Worm (Caenorhabditis elegans): ENCODE results near the gene eif-1.A.

eif-1.A gene

ce11 chrIV:4795111-4795510 lies 15.6 kb upstream of the eif-1.A start:
- TF ChIP-seq eyg-1 (tag; optimal IDR thresholded peaks at IDR 0.05) (no peak), lin-11 (tag; optimal IDR thresholded peaks at IDR 0.05) (no peak), ceh-30 (tag; optimal IDR thresholded peaks at IDR 0.05) (no peak), ceh-34 (tag; optimal IDR thresholded peaks at IDR 0.05) (no peak), pqm-1 (tag; optimal IDR thresholded peaks at IDR 0.05) (no peak), ceh-22 (tag; optimal IDR thresholded peaks at IDR 0.05) (no peak), sox-4 (tag; optimal IDR thresholded peaks at IDR 0.05) (no peak), pha-4 (tag; optimal IDR thresholded peaks at IDR 0.05) (no peak), nfya-1 (tag; optimal IDR thresholded peaks at IDR 0.05) (no peak), C08G9.2 (tag; optimal IDR thresholded peaks at IDR 0.05) (no peak), T23F11.4 (GFP tag; optimal IDR thresholded peaks at IDR 0.05) (no peak), ets-4 (tag; optimal IDR thresholded peaks at IDR 0.05) (no peak), ceh-9 (tag; optimal IDR thresholded peaks at IDR 0.05) (no peak)

- TF ChIP-seq ceh-48 (tag; optimal IDR thresholded peaks at IDR 0.05) (peak; percentile 93), madf-2 (tag; optimal IDR thresholded peaks at IDR 0.05) (no peak), npax-4 (tag; optimal IDR thresholded peaks at IDR 0.05) (no peak), ceh-34 (tag; optimal IDR thresholded peaks at IDR 0.05) (peak; percentile 9), K09A11.1 (tag; optimal IDR thresholded peaks at IDR 0.05; ENCODE audit: insufficient read depth) (no peak), Y22D7AL.16 (tag; optimal IDR thresholded peaks at IDR 0.05) (no peak), ceh-31 (tag; optimal IDR thresholded peaks at IDR 0.05) (peak; percentile 39), unc-42 (tag; optimal IDR thresholded peaks at IDR 0.05) (peak; percentile 26), nfya-1 (tag; optimal IDR thresholded peaks at IDR 0.05) (peak; percentile 45)
These were observed 11.6 kb upstream of the eif-1.A start, which contains the start of gene eor-1 for ce11 chrIV:4799114-4799513. eor-1 (minus strand) TSS chrIV:4799178.

DNA sequence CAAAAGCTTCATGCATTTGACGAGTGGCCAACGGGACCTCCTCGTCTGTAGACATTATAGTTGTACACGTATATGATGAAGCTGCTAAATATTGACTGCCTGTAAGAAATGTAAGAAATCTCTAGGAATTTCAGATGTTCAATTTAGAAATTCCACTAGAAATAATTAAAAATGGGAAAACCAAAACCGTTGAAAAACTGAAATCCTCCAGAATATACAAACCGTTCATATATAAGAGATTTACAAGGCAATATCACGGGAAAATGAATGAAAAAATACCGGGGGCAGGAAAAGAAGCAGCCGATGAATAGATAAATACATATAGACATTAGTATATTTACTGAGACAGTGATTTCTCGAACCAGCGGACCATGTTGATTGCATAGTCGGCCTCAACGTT lies 8.2 kb upstream of the eif-1.A start, which contains the start of gene dpf-7:
TSS of gene dpf-7 (minus strand) at position 101 of the 400 bp plus-strand sequence.
- TF ChIP-seq ceh-45 (GFP tag; IDR thresholded peaks at IDR 0.05): no peak
- no peak for TF ChIP-seq pha-4 (tag; optimal IDR thresholded peaks at IDR 0.05)
- TF ChIP-seq pat-9 (tag; optimal IDR thresholded peaks at IDR 0.05): no peak
- no peak for TF ChIP-seq ceh-22 (tag; optimal IDR thresholded peaks at IDR 0.05)
- TF ChIP-seq rnt-1 (tag; optimal IDR thresholded peaks at IDR 0.05): no peak

- TF ChIP-seq fkh-6 (tag; optimal IDR thresholded peaks at IDR 0.05) (no peak), lim-6 (tag; optimal IDR thresholded peaks at IDR 0.05) (no peak), rnt-1 (tag; optimal IDR thresholded peaks at IDR 0.05) (no peak), hlh-13 (GFP tag; optimal IDR thresholded peaks at IDR 0.05) (no peak), lin-11 (tag; optimal IDR thresholded peaks at IDR 0.05) (no peak), ets-4 (tag; optimal IDR thresholded peaks at IDR 0.05) (no peak), nhr-232 (tag; optimal IDR thresholded peaks at IDR 0.05) (no peak), K02D7.2 (tag; optimal IDR thresholded peaks at IDR 0.05) (no peak), pqm-1 (tag; optimal IDR thresholded peaks at IDR 0.05) (no peak), sox-4 (tag; optimal IDR thresholded peaks at IDR 0.05) (no peak), ama-1 (optimal IDR thresholded peaks at IDR 0.05) (no peak), eyg-1 (tag; optimal IDR thresholded peaks at IDR 0.05) (no peak), hlh-15 (tag; optimal IDR thresholded peaks at IDR 0.05) (no peak), elt-4 (tag; optimal IDR thresholded peaks at IDR 0.05) (no peak)
These were observed 4.2 kb upstream of the eif-1.A start, which contains the start of gene dpf-5 for ce11 chrIV:4806486-4806885. dpf-5 (minus strand) TSS chrIV:4806586.

DNA sequence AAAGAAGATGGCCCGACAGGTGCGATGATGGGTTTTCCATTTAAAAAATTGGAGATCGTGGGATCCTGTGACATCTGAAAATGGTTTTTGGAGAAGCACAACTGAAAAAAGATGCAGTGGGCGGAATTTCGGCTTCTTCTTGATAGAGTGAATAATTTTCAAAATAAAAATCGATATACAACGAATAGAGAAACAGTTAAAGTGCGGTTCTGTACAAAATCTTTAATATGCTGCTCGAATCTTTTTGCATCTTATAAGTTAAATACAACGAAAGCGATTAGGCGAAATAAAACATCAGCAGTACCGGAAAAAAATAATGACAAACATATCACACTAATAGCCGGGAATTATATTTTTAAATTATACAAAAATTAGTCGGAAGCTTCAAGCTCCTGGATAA lies 3.5 kb upstream of the eif-1.A start, which contains the start of gene H06H21.11:
TSS of gene H06H21.11 (minus strand) at position 101 of the 400 bp plus-strand sequence.
- no peak for TF ChIP-seq Y22D7AL.16 (tag; optimal IDR thresholded peaks at IDR 0.05)
- no peak for TF ChIP-seq madf-2 (tag; optimal IDR thresholded peaks at IDR 0.05)
- TF ChIP-seq odd-2 (tag; optimal IDR thresholded peaks at IDR 0.05): no peak
- no peak for TF ChIP-seq hlh-6 (tag; optimal IDR thresholded peaks at IDR 0.05)
- TF ChIP-seq hlh-15 (tag; optimal IDR thresholded peaks at IDR 0.05): no peak
- TF ChIP-seq unc-55 (GFP tag; optimal IDR thresholded peaks at IDR 0.05): no peak
- no peak for TF ChIP-seq fax-1 (tag; optimal IDR thresholded peaks at IDR 0.05)
- TF ChIP-seq rnt-1 (tag; optimal IDR thresholded peaks at IDR 0.05): no peak
- TF ChIP-seq ceh-19 (GFP tag; optimal IDR thresholded peaks at IDR 0.05): no peak
- TF ChIP-seq K02D7.2 (tag; optimal IDR thresholded peaks at IDR 0.05): no peak
- TF ChIP-seq sdc-2 (tag; optimal IDR thresholded peaks at IDR 0.05): no peak
- TF ChIP-seq sox-4 (tag; optimal IDR thresholded peaks at IDR 0.05): no peak
- TF ChIP-seq elt-2 (tag; optimal IDR thresholded peaks at IDR 0.05): no peak
- no peak for TF ChIP-seq elt-4 (tag; optimal IDR thresholded peaks at IDR 0.05)
- TF ChIP-seq lim-6 (tag; optimal IDR thresholded peaks at IDR 0.05): no peak
- TF ChIP-seq pat-9 (tag; optimal IDR thresholded peaks at IDR 0.05): no peak
- TF ChIP-seq eyg-1 (tag; optimal IDR thresholded peaks at IDR 0.05): no peak
- no peak for TF ChIP-seq fkh-10 (GFP tag; optimal IDR thresholded peaks at IDR 0.05)
